Fruit fly (Drosophila melanogaster) whole organism, embryonic: ENCODE data around the gene CG14718.

ENCODE experiments used
- ATbp ChIP-seq: fragments of 200-800 bp; sonication (Bioruptor generic); optimal IDR thresholded peaks from 2 replicates; lab custom pipeline; 2017; ENCODE audit warnings: missing biosample characterization, mild to moderate bottlenecking, missing genetic modification characterization, missing genetic modification reagents
- BtbVII ChIP-seq: fragments of 200-800 bp; sonication (Bioruptor generic); optimal IDR thresholded peaks from 3 replicates; lab custom pipeline; 2017; ENCODE audit warnings: missing biosample characterization, mild to moderate bottlenecking, missing genetic modification characterization
- CG10147 ChIP-seq: fragments of 200-800 bp; sonication (Bioruptor generic); optimal IDR thresholded peaks from 2 replicates; lab custom pipeline; 2019; ENCODE audit warnings: missing biosample characterization, mild to moderate bottlenecking, missing genetic modification characterization, moderate library complexity
- CG10979 ChIP-seq: fragments of 200-800 bp; sonication (Bioruptor generic); optimal IDR thresholded peaks from 2 replicates; lab custom pipeline; 2018; ENCODE audit warnings: missing biosample characterization, mild to moderate bottlenecking, missing genetic modification characterization, moderate library complexity
- CG11723 ChIP-seq: fragments of 200-800 bp; sonication (Bioruptor generic); optimal IDR thresholded peaks from 2 replicates; lab custom pipeline; 2017; ENCODE audit warnings: missing biosample characterization, mild to moderate bottlenecking, missing genetic modification characterization
- CG13424 ChIP-seq: fragments of 200-800 bp; sonication (Bioruptor generic); optimal IDR thresholded peaks from 2 replicates; lab custom pipeline; 2019; ENCODE audit warnings: missing biosample characterization, mild to moderate bottlenecking, missing genetic modification characterization, moderate library complexity
- CG16863 ChIP-seq: fragments of 200-800 bp; sonication (Bioruptor generic); optimal IDR thresholded peaks from 3 replicates; lab custom pipeline; 2016; ENCODE audit warnings: missing biosample characterization, missing genetic modification characterization
- CG18764 ChIP-seq: fragments of 200-800 bp; sonication (Bioruptor generic); optimal IDR thresholded peaks from 3 replicates; lab custom pipeline; 2016; ENCODE audit warnings: missing biosample characterization, missing genetic modification characterization
- CG2116 ChIP-seq: fragments of 200-800 bp; sonication (Bioruptor generic); optimal IDR thresholded peaks from 3 replicates; lab custom pipeline; 2018; ENCODE audit warnings: missing biosample characterization, mild to moderate bottlenecking, missing genetic modification characterization
- CG2120 ChIP-seq: fragments of 200-800 bp; sonication (Bioruptor generic); optimal IDR thresholded peaks from 3 replicates; lab custom pipeline; 2016; ENCODE audit warnings: missing biosample characterization, missing genetic modification characterization
- CG31365 ChIP-seq: fragments of 200-800 bp; sonication (Bioruptor generic); optimal IDR thresholded peaks from 2 replicates; lab custom pipeline; 2018; ENCODE audit warnings: missing biosample characterization, mild to moderate bottlenecking, missing genetic modification characterization
- CG3163 ChIP-seq: fragments of 200-800 bp; sonication (Bioruptor generic); optimal IDR thresholded peaks from 3 replicates; lab custom pipeline; 2016; ENCODE audit warnings: missing biosample characterization, missing genetic modification characterization
- CG4328 ChIP-seq: fragments of 200-800 bp; sonication (Bioruptor generic); optimal IDR thresholded peaks from 3 replicates; lab custom pipeline; 2017; ENCODE audit warnings: missing biosample characterization, missing genetic modification reagents, missing genetic modification characterization
- CG4617 ChIP-seq: fragments of 200-800 bp; sonication (Bioruptor generic); optimal IDR thresholded peaks from 3 replicates; lab custom pipeline; 2016; ENCODE audit warnings: missing biosample characterization, missing genetic modification characterization, borderline replicate concordance
- CG5180 ChIP-seq: fragments of 200-800 bp; sonication (Bioruptor generic); optimal IDR thresholded peaks from 3 replicates; lab custom pipeline; 2017; ENCODE audit warnings: missing biosample characterization, missing genetic modification characterization, mild to moderate bottlenecking, moderate library complexity, missing genetic modification reagents
- CG5245 ChIP-seq: fragments of 200-800 bp; sonication (Bioruptor generic); optimal IDR thresholded peaks from 3 replicates; lab custom pipeline; 2016; ENCODE audit warnings: missing biosample characterization, missing genetic modification characterization
- CG8290 ChIP-seq, 3 experiments: fragments of 200-800 bp; sonication (Bioruptor generic); optimal IDR thresholded peaks; 2 replicates each; lab custom pipeline; 2016 to 2019; ENCODE audit warnings: missing biosample characterization in 3 of 3, missing genetic modification characterization in 3 of 3, mild to moderate bottlenecking in 2 of 3, moderate library complexity in 1 of 3
- Dek ChIP-seq: fragments of 200-800 bp; sonication (Bioruptor generic); optimal IDR thresholded peaks from 3 replicates; lab custom pipeline; 2019; ENCODE audit warnings: missing biosample characterization, mild to moderate bottlenecking, missing genetic modification characterization, moderate library complexity
- Dfd ChIP-seq, 2 experiments: fragments of >200 bp; optimal IDR thresholded peaks; 2 replicates each; lab custom pipeline; 2017; ENCODE audit warnings: missing biosample characterization in 2 of 2, missing genetic modification characterization in 2 of 2
- Fer3 ChIP-seq: fragments of 200-800 bp; sonication (Bioruptor generic); optimal IDR thresholded peaks from 2 replicates; lab custom pipeline; 2018; ENCODE audit warnings: missing biosample characterization, mild to moderate bottlenecking, missing genetic modification characterization, moderate library complexity
- Gsc ChIP-seq: fragments of 200-800 bp; sonication (Bioruptor generic); IDR thresholded peaks from 2 replicates; pipeline ENCODE4 v1.3.6; 2022; ENCODE audit warnings: missing biosample characterization, missing genetic modification characterization
- HmgD ChIP-seq: fragments of 200-800 bp; sonication (Bioruptor generic); optimal IDR thresholded peaks from 3 replicates; lab custom pipeline; 2016; ENCODE audit warnings: missing biosample characterization, missing genetic modification characterization
- Hsf ChIP-seq: fragments of 200-800 bp; sonication (Bioruptor generic); optimal IDR thresholded peaks from 3 replicates; lab custom pipeline; 2016; ENCODE audit warnings: missing biosample characterization, missing genetic modification characterization
- Lhr ChIP-seq: fragments of 200-800 bp; sonication (Bioruptor generic); optimal IDR thresholded peaks from 3 replicates; lab custom pipeline; 2017; ENCODE audit warnings: mild to moderate bottlenecking, missing biosample characterization, missing genetic modification reagents, missing genetic modification characterization
- Meics ChIP-seq: fragments of 200-800 bp; sonication (Bioruptor generic); optimal IDR thresholded peaks from 2 replicates; lab custom pipeline; 2017; ENCODE audit warnings: missing biosample characterization, mild to moderate bottlenecking, missing genetic modification characterization
- Myb ChIP-seq: fragments of 200-800 bp; sonication (Bioruptor generic); optimal IDR thresholded peaks from 2 replicates; lab custom pipeline; 2016; ENCODE audit warnings: missing biosample characterization, missing genetic modification characterization
- NFAT ChIP-seq: fragments of 200-800 bp; sonication (Bioruptor generic); IDR thresholded peaks from 2 replicates; pipeline ENCODE4 v1.3.6; 2022; ENCODE audit warnings: missing biosample characterization, missing genetic modification characterization
- Stat92E ChIP-seq, 3 experiments: fragments of >200 bp in 2 of 3; fragments of 200-800 bp in 1 of 3; sonication (Bioruptor generic) in 1 of 3; optimal IDR thresholded peaks; 2 replicates each; lab custom pipeline; 2017 to 2019; ENCODE audit warnings: missing biosample characterization in 3 of 3, missing genetic modification characterization in 3 of 3, mild to moderate bottlenecking in 1 of 3, moderate library complexity in 1 of 3
- Xrp1 ChIP-seq: fragments of 200-800 bp; sonication (Bioruptor generic); IDR thresholded peaks from 2 replicates; pipeline ENCODE4 v1.3.6; 2022; ENCODE audit warnings: missing biosample characterization, missing genetic modification characterization
- amos ChIP-seq: fragments of 200-800 bp; sonication (Bioruptor generic); IDR thresholded peaks from 2 replicates; pipeline ENCODE4 v1.3.6; 2022; ENCODE audit warnings: missing biosample characterization, missing genetic modification characterization; ENCODE audit not compliant: partially characterized antibody
- ase ChIP-seq: fragments of 200-800 bp; sonication (Bioruptor generic); IDR thresholded peaks from 3 replicates; pipeline ENCODE4 v1.3.6; 2022; ENCODE audit warnings: missing biosample characterization, missing genetic modification characterization
- bab2 ChIP-seq: fragments of 200-800 bp; sonication (Bioruptor generic); optimal IDR thresholded peaks from 2 replicates; lab custom pipeline; 2016; ENCODE audit warnings: missing biosample characterization, missing genetic modification characterization
- bowl ChIP-seq: fragments of 200-800 bp; sonication (Bioruptor generic); IDR thresholded peaks from 2 replicates; pipeline ENCODE4 v1.3.6; 2022; ENCODE audit warnings: missing biosample characterization, missing genetic modification characterization
- btn ChIP-seq: fragments of 200-800 bp; sonication (Bioruptor generic); optimal IDR thresholded peaks from 2 replicates; lab custom pipeline; 2016; ENCODE audit warnings: missing biosample characterization, missing genetic modification characterization
- caup ChIP-seq: fragments of 200-800 bp; sonication (Bioruptor generic); optimal IDR thresholded peaks from 3 replicates; lab custom pipeline; 2017; ENCODE audit warnings: missing biosample characterization, mild to moderate bottlenecking, missing genetic modification characterization, moderate library complexity; ENCODE audit not compliant: severe bottlenecking
- dimm ChIP-seq: fragments of 200-800 bp; sonication (Bioruptor generic); IDR thresholded peaks from 2 replicates; pipeline ENCODE4 v1.3.6; 2022; ENCODE audit warnings: missing biosample characterization, missing genetic modification characterization
- dysf ChIP-seq: fragments of 200-800 bp; sonication (Bioruptor generic); IDR thresholded peaks from 3 replicates; pipeline ENCODE4 v1.3.6; 2022; ENCODE audit warnings: missing biosample characterization, missing genetic modification characterization
- exex ChIP-seq: fragments of 200-800 bp; sonication (Bioruptor generic); optimal IDR thresholded peaks from 4 replicates; lab custom pipeline; 2018; ENCODE audit warnings: missing biosample characterization, mild to moderate bottlenecking, missing genetic modification characterization, moderate library complexity
- hb ChIP-seq: fragments of 200-800 bp; sonication (Bioruptor generic); IDR thresholded peaks from 3 replicates; pipeline ENCODE4 v1.3.6; 2022; ENCODE audit warnings: missing biosample characterization, missing genetic modification characterization; ENCODE audit not compliant: partially characterized antibody
- hbn ChIP-seq: fragments of 200-800 bp; sonication (Bioruptor generic); IDR thresholded peaks from 2 replicates; pipeline ENCODE4 v1.3.6; 2022; ENCODE audit warnings: missing biosample characterization, missing genetic modification characterization; ENCODE audit not compliant: partially characterized antibody
- jumu ChIP-seq: fragments of 200-800 bp; sonication (Bioruptor generic); optimal IDR thresholded peaks from 3 replicates; lab custom pipeline; 2016; ENCODE audit warnings: missing biosample characterization, missing genetic modification characterization
- kay ChIP-seq: fragments of 200-800 bp; sonication (Bioruptor generic); optimal IDR thresholded peaks from 2 replicates; lab custom pipeline; 2016; ENCODE audit warnings: missing biosample characterization, missing genetic modification characterization
- lilli ChIP-seq: fragments of 200-800 bp; sonication (Bioruptor generic); optimal IDR thresholded peaks from 3 replicates; lab custom pipeline; 2016; ENCODE audit warnings: missing biosample characterization, missing genetic modification characterization
- nom ChIP-seq: fragments of 200-800 bp; sonication (Bioruptor generic); optimal IDR thresholded peaks from 2 replicates; lab custom pipeline; 2017; ENCODE audit warnings: missing biosample characterization, missing genetic modification characterization, mild to moderate bottlenecking, moderate library complexity, missing genetic modification reagents
- pita ChIP-seq: fragments of 200-800 bp; sonication (Bioruptor generic); optimal IDR thresholded peaks from 2 replicates; lab custom pipeline; 2017; ENCODE audit warnings: missing biosample characterization, mild to moderate bottlenecking, missing genetic modification characterization
- ranshi ChIP-seq: fragments of 200-800 bp; sonication (Bioruptor generic); IDR thresholded peaks from 2 replicates; pipeline ENCODE4 v1.3.6; 2022; ENCODE audit warnings: missing biosample characterization, missing genetic modification characterization
- repo ChIP-seq: fragments of 200-800 bp; sonication (Bioruptor generic); optimal IDR thresholded peaks from 2 replicates; lab custom pipeline; 2016; ENCODE audit warnings: missing biosample characterization, missing genetic modification characterization
- tll ChIP-seq, 2 experiments: fragments of 200-800 bp in 1 of 2; fragments of >200 bp in 1 of 2; sonication (Bioruptor generic) in 1 of 2; optimal IDR thresholded peaks; 2 replicates each; lab custom pipeline; 2017 to 2019; ENCODE audit warnings: missing biosample characterization in 2 of 2, missing genetic modification characterization in 2 of 2, mild to moderate bottlenecking in 1 of 2, moderate library complexity in 1 of 2
- zfh2 ChIP-seq: fragments of 200-800 bp; sonication (Bioruptor generic); optimal IDR thresholded peaks from 2 replicates; lab custom pipeline; 2016; ENCODE audit warnings: missing biosample characterization, missing genetic modification characterization

CG14718 gene

dm6 chr3R:11656614-11657216 lies 43.7 kb upstream of the CG14718 start (continued):
- TF ChIP-seq lilli (GFP tag; lab: Kevin White, UChicago) (peak; percentile 98), dimm (GFP tag; lab: Robert Waterston, UW) (peak; percentile 94), CG11723 (GFP tag; lab: Kevin White, UChicago) (peak; percentile 91), CG2116 (GFP tag; lab: Kevin White, UChicago) (peak; percentile 77), NFAT (peak; percentile 98), CG4617 (GFP tag; lab: Kevin White, UChicago) (peak; percentile 87), zfh2 (GFP tag; lab: Kevin White, UChicago) (peak; percentile 95), exex (tag; lab: Kevin White, UChicago) (peak; percentile 79), tll (GFP tag; optimal IDR thresholded peaks at IDR 0.05; lab: Kevin White, UChicago) (no peak), CG31365 (tag; lab: Kevin White, UChicago) (peak; percentile 87), ase (GFP tag; lab: Robert Waterston, UW) (peak; percentile 95), Lhr (GFP tag; lab: Kevin White, UChicago) (peak; percentile 84), HmgD (GFP tag; lab: Kevin White, UChicago) (peak; percentile 75), hb (GFP tag; lab: Robert Waterston, UW) (no peak), Gsc (GFP tag; lab: Robert Waterston, UW) (peak; percentile 87), caup (peak; percentile 96), Fer3 (tag; lab: Kevin White, UChicago) (peak; percentile 97), bab2 (peak; percentile 96), CG8290 (GFP tag; optimal IDR thresholded peaks at IDR 0.05; lab: Kevin White, UChicago) (peak; percentile 80), CG8290 (tag; optimal IDR thresholded peaks at IDR 0.05; lab: Kevin White, UChicago) (peak in 1 of 2 experiments; percentile 96), Hsf (GFP tag; lab: Kevin White, UChicago) (peak; percentile 97), pita (no peak), CG5180 (GFP tag; lab: Kevin White, UChicago) (peak; percentile 82), Myb (GFP tag; lab: Kevin White, UChicago) (peak; percentile 83), Dfd (GFP tag; optimal IDR thresholded peaks at IDR 0.05; lab: Kevin White, UChicago) (no peak), CG18764 (peak; percentile 90), kay (GFP tag; lab: Kevin White, UChicago) (peak; percentile 87), dysf (peak; percentile 98), CG3163 (GFP tag; lab: Kevin White, UChicago) (peak; percentile 68), bowl (GFP tag; lab: Robert Waterston, UW) (peak; percentile 94), amos (GFP tag; lab: Robert Waterston, UW) (no peak), Dek (tag; lab: Kevin White, UChicago) (peak; percentile 97), jumu (GFP tag; lab: Kevin White, UChicago) (peak; percentile 93), CG4328 (GFP tag; lab: Kevin White, UChicago) (peak; percentile 76), repo (peak; percentile 89), Stat92E (GFP tag; optimal IDR thresholded peaks at IDR 0.05; lab: Kevin White, UChicago) (peak in 1 of 3 experiments; percentile 71)

- TF ChIP-seq Meics (GFP tag; lab: Kevin White, UChicago) (peak; percentile 50), nom (GFP tag; lab: Kevin White, UChicago) (peak; percentile 84), ATbp (GFP tag; lab: Kevin White, UChicago) (peak; percentile 12), CG13424 (peak; percentile 33), CG10979 (tag; lab: Kevin White, UChicago) (peak; percentile 41), CG5245 (GFP tag; lab: Kevin White, UChicago) (no peak), Xrp1 (peak; percentile 64; the same call in 1 of the 2 replicates), CG10147 (GFP tag; lab: Kevin White, UChicago) (peak; percentile 19), BtbVII (GFP tag; lab: Kevin White, UChicago) (peak; percentile 21), hbn (GFP tag; lab: Robert Waterston, UW) (no peak), CG2120 (GFP tag; lab: Kevin White, UChicago) (peak; percentile 75), btn (GFP tag; lab: Kevin White, UChicago) (no peak), ranshi (GFP tag; lab: Robert Waterston, UW) (peak; percentile 30; the same call in 1 of the 2 replicates), CG16863 (no peak), Fer3 (tag; lab: Kevin White, UChicago) (peak; percentile 32)
Measured at dm6 chr3R:11657786-11658193, 42.6 kb upstream of the CG14718 start.
